Worm (Caenorhabditis elegans) whole organism, L2 larva: Measurements from ENCODE around the gene ngn-1.

ENCODE experiments used
- R02D3.7 ChIP-seq: fragments of 150-350 bp; optimal IDR thresholded peaks from 2 replicates; lab custom pipeline; 2014; ENCODE audit warnings: missing biosample characterization, missing genetic modification characterization
- blmp-1 ChIP-seq: sonication (generic microtip); optimal IDR thresholded peaks from 2 replicates; lab custom pipeline; 2017; ENCODE audit warnings: missing genetic modification characterization, mild to moderate bottlenecking, missing compliant biosample characterization, antibody characterized with exemption, moderate library complexity; ENCODE audit not compliant: insufficient read depth
- lin-11 ChIP-seq: fragments of 150-350 bp; sonication (generic microtip); optimal IDR thresholded peaks from 2 replicates; lab custom pipeline; 2014; ENCODE audit warnings: missing biosample characterization, missing genetic modification characterization, inconsistent platforms, mixed read lengths
- lin-13 ChIP-seq: fragments of 150-350 bp; optimal IDR thresholded peaks from 2 replicates; lab custom pipeline; 2014; ENCODE audit warnings: missing biosample characterization, missing genetic modification reagents, missing genetic modification characterization
- skn-1 ChIP-seq: sonication (generic microtip); optimal IDR thresholded peaks from 2 replicates; lab custom pipeline; 2017; ENCODE audit warnings: missing biosample characterization, missing genetic modification characterization

- no peak for TF ChIP-seq skn-1
- TF ChIP-seq lin-13 (GFP tag; lab: Kevin White, UChicago): no peak
- TF ChIP-seq blmp-1 (tag; lab: Kevin White, UChicago): no peak
- TF ChIP-seq R02D3.7: no peak
- TF ChIP-seq lin-11 (tag; lab: Kevin White, UChicago): no peak
Measured at ce11 chrIV:2658733-2659132, 30.7 kb upstream of the ngn-1 start.
